Worm (Caenorhabditis elegans) whole organism, L1 larva: ENCODE data around the gene div-1.
A peak's percentile ranks its signal among the peaks of the same experiment; 100 is the strongest.

Source experiments
- C04F5.9 ChIP-seq: sonication (generic microtip); optimal IDR thresholded peaks from 2 replicates; lab custom pipeline; 2016; ENCODE audit warnings: missing genetic modification characterization, missing compliant biosample characterization
- F16B12.6 ChIP-seq: fragments of 150-350 bp; optimal IDR thresholded peaks from 2 replicates; lab custom pipeline; 2014; ENCODE audit warnings: missing biosample characterization, missing genetic modification characterization
- aha-1 ChIP-seq: fragments of 150-350 bp; optimal IDR thresholded peaks from 2 replicates; lab custom pipeline; 2014; ENCODE audit warnings: missing biosample characterization, missing genetic modification characterization
- ceh-63 ChIP-seq: fragments of 200-800 bp; sonication (Bioruptor generic); optimal IDR thresholded peaks from 2 replicates; lab custom pipeline; 2018; ENCODE audit warnings: mild to moderate bottlenecking, missing genetic modification characterization, missing compliant biosample characterization
- ceh-8 ChIP-seq: fragments of 200-800 bp; sonication (Bioruptor generic); optimal IDR thresholded peaks from 2 replicates; lab custom pipeline; 2018; ENCODE audit warnings: mild to moderate bottlenecking, missing genetic modification characterization, moderate library complexity, missing compliant biosample characterization
- ceh-82 ChIP-seq, 3 experiments: fragments of 150-350 bp in 1 of 3; sonication (generic microtip) in 2 of 3; optimal IDR thresholded peaks; 2 replicates each; lab custom pipeline; 2014 to 2017; ENCODE audit warnings: missing biosample characterization in 3 of 3, missing genetic modification characterization in 3 of 3
- ceh-88 ChIP-seq: fragments of 200-800 bp; sonication (Bioruptor generic); IDR thresholded peaks from 2 replicates; pipeline ENCODE4 v1.3.6; 2022; ENCODE audit warnings: missing genetic modification characterization, missing compliant biosample characterization
- ceh-90 ChIP-seq: sonication (generic microtip); optimal IDR thresholded peaks from 2 replicates; lab custom pipeline; 2016; ENCODE audit warnings: missing genetic modification characterization, missing compliant biosample characterization
- ces-1 ChIP-seq: fragments of 150-350 bp; optimal IDR thresholded peaks from 2 replicates; lab custom pipeline; 2014; ENCODE audit warnings: missing biosample characterization, missing genetic modification reagents, missing genetic modification characterization
- dpl-1 ChIP-seq, 3 experiments: fragments of 150-350 bp in 2 of 3; sonication (generic microtip) in 1 of 3; optimal IDR thresholded peaks; 2 replicates each; lab custom pipeline; 2014 to 2017; ENCODE audit warnings: missing biosample characterization in 3 of 3, missing genetic modification characterization in 3 of 3, missing genetic modification reagents in 3 of 3
- dsc-1 ChIP-seq: sonication (generic microtip); optimal IDR thresholded peaks from 2 replicates; lab custom pipeline; 2016; ENCODE audit warnings: mild to moderate bottlenecking, missing genetic modification characterization, missing compliant biosample characterization
- efl-1 ChIP-seq, 4 experiments: fragments of 150-350 bp; optimal IDR thresholded peaks in 3 of 4; peaks in 1 of 4; 1 replicate in 1 of 4; 2 replicates in 3 of 4; lab custom pipeline; 2014; ENCODE audit warnings: missing biosample characterization in 2 of 4, missing genetic modification characterization in 2 of 4, missing genetic modification reagents in 2 of 4
- efl-3 ChIP-seq: fragments of 200-800 bp; sonication (Bioruptor generic); optimal IDR thresholded peaks from 2 replicates; lab custom pipeline; 2018; ENCODE audit warnings: mild to moderate bottlenecking, missing genetic modification characterization, missing compliant biosample characterization
- egl-13 ChIP-seq: sonication (generic microtip); optimal IDR thresholded peaks from 2 replicates; lab custom pipeline; 2016; ENCODE audit warnings: missing genotype, missing genetic modification reagents, missing genetic modification characterization, missing compliant biosample characterization
- egl-27 ChIP-seq, 2 experiments: fragments of 150-350 bp in 1 of 2; sonication (generic microtip); optimal IDR thresholded peaks; 3 replicates each; lab custom pipeline; 2017 to 2018; ENCODE audit warnings: missing biosample characterization in 2 of 2, missing genetic modification characterization in 2 of 2, missing genetic modification reagents in 2 of 2
- elt-2 ChIP-seq: sonication (generic microtip); optimal IDR thresholded peaks from 2 replicates; lab custom pipeline; 2016; ENCODE audit warnings: missing genetic modification characterization, mild to moderate bottlenecking, inconsistent platforms, missing compliant biosample characterization, missing genetic modification reagents
- elt-3 ChIP-seq, 6 experiments: fragments of 150-350 bp in 1 of 6; sonication (generic microtip); optimal IDR thresholded peaks; 2 replicates each; lab custom pipeline; 2017 to 2018; ENCODE audit warnings: missing biosample characterization in 6 of 6, missing genetic modification characterization in 6 of 6, inconsistent platforms in 1 of 6
- ets-5 ChIP-seq: fragments of 200-800 bp; sonication (Bioruptor generic); IDR thresholded peaks from 2 replicates; pipeline ENCODE4 v1.3.6; 2022; ENCODE audit warnings: missing genetic modification characterization, missing compliant biosample characterization
- fkh-4 ChIP-seq: sonication (generic microtip); optimal IDR thresholded peaks from 2 replicates; lab custom pipeline; 2016; ENCODE audit warnings: missing compliant biosample characterization, missing genetic modification characterization, borderline replicate concordance
- fkh-8 ChIP-seq: sonication (generic microtip); optimal IDR thresholded peaks from 2 replicates; lab custom pipeline; 2016; ENCODE audit warnings: mild to moderate bottlenecking, missing genetic modification characterization, missing compliant biosample characterization
- hlh-4 ChIP-seq: sonication (generic microtip); optimal IDR thresholded peaks from 2 replicates; lab custom pipeline; 2016; ENCODE audit warnings: mild to moderate bottlenecking, missing genetic modification characterization, missing compliant biosample characterization
- irx-1 ChIP-seq: sonication (generic microtip); optimal IDR thresholded peaks from 2 replicates; lab custom pipeline; 2016; ENCODE audit warnings: missing genetic modification characterization, missing compliant biosample characterization
- lin-13 ChIP-seq: fragments of 150-350 bp; optimal IDR thresholded peaks from 2 replicates; lab custom pipeline; 2014; ENCODE audit warnings: missing biosample characterization, missing genetic modification reagents, missing genetic modification characterization
- lin-15B ChIP-seq: fragments of 150-350 bp; sonication (generic microtip); optimal IDR thresholded peaks from 3 replicates; lab custom pipeline; 2014; ENCODE audit warnings: missing biosample characterization, missing genetic modification characterization
- lir-3 ChIP-seq: sonication (generic microtip); optimal IDR thresholded peaks from 2 replicates; lab custom pipeline; 2016; ENCODE audit warnings: mild to moderate bottlenecking, missing genetic modification characterization, moderate library complexity, missing compliant biosample characterization; ENCODE audit not compliant: poor library complexity
- lsy-2 ChIP-seq, 2 experiments: fragments of 150-350 bp; optimal IDR thresholded peaks; 2 replicates each; lab custom pipeline; 2014; ENCODE audit warnings: missing biosample characterization in 2 of 2, missing genetic modification characterization in 2 of 2
- mab-9 ChIP-seq: fragments of 200-800 bp; sonication (Bioruptor generic); IDR thresholded peaks from 2 replicates; pipeline ENCODE4 v1.3.6; 2022; ENCODE audit warnings: missing genetic modification reagents, missing genetic modification characterization, missing compliant biosample characterization
- mef-2 ChIP-seq: fragments of 150-350 bp; optimal IDR thresholded peaks from 2 replicates; lab custom pipeline; 2014; ENCODE audit warnings: missing biosample characterization, missing genetic modification characterization
- nhr-12 ChIP-seq: sonication (generic microtip); optimal IDR thresholded peaks from 2 replicates; lab custom pipeline; 2017; ENCODE audit warnings: missing biosample characterization, missing genetic modification characterization
- nhr-20 ChIP-seq: sonication (generic microtip); optimal IDR thresholded peaks from 2 replicates; lab custom pipeline; 2016; ENCODE audit warnings: mild to moderate bottlenecking, missing genetic modification characterization, missing compliant biosample characterization
- nhr-47 ChIP-seq: sonication (generic microtip); optimal IDR thresholded peaks from 2 replicates; lab custom pipeline; 2016; ENCODE audit warnings: mild to moderate bottlenecking, missing genetic modification characterization, moderate library complexity, missing compliant biosample characterization
- nhr-71 ChIP-seq: sonication (generic microtip); optimal IDR thresholded peaks from 2 replicates; lab custom pipeline; 2016; ENCODE audit warnings: mild to moderate bottlenecking, missing genetic modification characterization, moderate library complexity, missing compliant biosample characterization
- nhr-77 ChIP-seq: fragments of 150-350 bp; optimal IDR thresholded peaks from 2 replicates; lab custom pipeline; 2014; ENCODE audit warnings: missing biosample characterization, missing genetic modification characterization
- nhr-85 ChIP-seq: sonication (generic microtip); peaks from one replicate; lab custom pipeline; 2016; ENCODE audit warnings: missing genetic modification characterization, inconsistent platforms, missing compliant biosample characterization
- nhr-90 ChIP-seq: sonication (generic microtip); optimal IDR thresholded peaks from 2 replicates; lab custom pipeline; 2016; ENCODE audit warnings: mild to moderate bottlenecking, missing genetic modification characterization, missing compliant biosample characterization; ENCODE audit not compliant: poor library complexity
- pag-3 ChIP-seq: sonication (generic microtip); optimal IDR thresholded peaks from 2 replicates; lab custom pipeline; 2017; ENCODE audit warnings: missing genetic modification characterization, mild to moderate bottlenecking, missing compliant biosample characterization, antibody characterized with exemption, borderline replicate concordance; ENCODE audit not compliant: insufficient read depth
- pax-3 ChIP-seq: fragments of 200-800 bp; sonication (Bioruptor generic); optimal IDR thresholded peaks from 2 replicates; lab custom pipeline; 2018; ENCODE audit warnings: mild to moderate bottlenecking, missing genetic modification characterization, moderate library complexity, missing compliant biosample characterization
- pqm-1 ChIP-seq: sonication (generic microtip); optimal IDR thresholded peaks from 3 replicates; lab custom pipeline; 2017; ENCODE audit warnings: missing biosample characterization, missing genetic modification characterization
- rnt-1 ChIP-seq: sonication (generic microtip); optimal IDR thresholded peaks from 2 replicates; lab custom pipeline; 2016; ENCODE audit warnings: mild to moderate bottlenecking, missing genetic modification characterization, moderate library complexity, missing compliant biosample characterization
- skn-1 ChIP-seq: fragments of 150-350 bp; optimal IDR thresholded peaks from 2 replicates; lab custom pipeline; 2014; ENCODE audit warnings: missing biosample characterization, missing genetic modification characterization
- sptf-1 ChIP-seq: fragments of 150-350 bp; optimal IDR thresholded peaks from 2 replicates; lab custom pipeline; 2014; ENCODE audit warnings: missing biosample characterization, missing genetic modification characterization
- swsn-7 ChIP-seq: sonication (generic microtip); optimal IDR thresholded peaks from 2 replicates; lab custom pipeline; 2016; ENCODE audit warnings: missing genetic modification characterization, missing compliant biosample characterization
- tbx-2 ChIP-seq: sonication (generic microtip); optimal IDR thresholded peaks from 2 replicates; lab custom pipeline; 2016; ENCODE audit warnings: missing genetic modification characterization, missing compliant biosample characterization
- tlp-1 ChIP-seq: fragments of 150-350 bp; optimal IDR thresholded peaks from 2 replicates; lab custom pipeline; 2014; ENCODE audit warnings: missing biosample characterization, missing genetic modification characterization
- unc-86 ChIP-seq: sonication (generic microtip); optimal IDR thresholded peaks from 2 replicates; lab custom pipeline; 2016; ENCODE audit warnings: missing genetic modification characterization, missing compliant biosample characterization
- unc-98 ChIP-seq: fragments of 200-800 bp; sonication (Bioruptor generic); IDR thresholded peaks from 2 replicates; pipeline ENCODE4 v1.3.6; 2022; ENCODE audit warnings: missing genetic modification characterization, missing compliant biosample characterization
- zip-4 ChIP-seq: fragments of 200-800 bp; sonication (Bioruptor generic); optimal IDR thresholded peaks from 2 replicates; lab custom pipeline; 2018; ENCODE audit warnings: mild to moderate bottlenecking, missing genetic modification characterization, moderate library complexity, missing compliant biosample characterization
- ztf-11 ChIP-seq, 2 experiments: sonication (generic microtip); optimal IDR thresholded peaks; 2 replicates each; lab custom pipeline; 2016 to 2017; ENCODE audit warnings: missing genetic modification characterization in 2 of 2, missing biosample characterization in 1 of 2, missing compliant biosample characterization in 1 of 2

The div-1 gene

ce11 chrIII:10271807-10272206 lies 23.4 kb upstream of the div-1 start:
- TF ChIP-seq efl-1 (optimal IDR thresholded peaks at IDR 0.05; lab: Kevin White, UChicago), result no peak
- TF ChIP-seq efl-1 (GFP tag; optimal IDR thresholded peaks at IDR 0.05 in 1 of 2; lab: Kevin White, UChicago), result peak in 1 of 2 experiments; percentile 70
- no peak for TF ChIP-seq fkh-4

ce11 chrIII:10270778-10271307 lies 22.5 kb upstream of the div-1 start, which contains the start of gene cnk-1:
TSS of gene cnk-1 (plus strand) at chrIII:10271257.
- TF ChIP-seq ces-1 (no peak), lin-13 (GFP tag; lab: Kevin White, UChicago) (peak; percentile 34), nhr-20 (tag; lab: Kevin White, UChicago) (peak; percentile 77), zip-4 (peak; percentile 32), F16B12.6 (tag; lab: Kevin White, UChicago) (peak; percentile 40), rnt-1 (tag; lab: Kevin White, UChicago) (peak; percentile 99), ceh-63 (GFP tag; lab: Kevin White, UChicago) (peak; percentile 86), unc-98 (GFP tag; lab: Robert Waterston, UW) (peak; percentile 99), mef-2 (tag; lab: Kevin White, UChicago) (no peak), ceh-8 (GFP tag; lab: Kevin White, UChicago) (peak; percentile 57), nhr-47 (peak; percentile 96), dpl-1 (GFP tag; optimal IDR thresholded peaks at IDR 0.05; lab: Kevin White, UChicago) (peak; percentile 57 to 71 (median 65)), ceh-82 (tag; optimal IDR thresholded peaks at IDR 0.05; lab: Kevin White, UChicago) (peak; percentile 32 to 56 (median 53)), egl-13 (tag; lab: Kevin White, UChicago) (peak; percentile 83), ceh-88 (GFP tag; lab: Robert Waterston, UW) (peak; percentile 95), elt-2 (peak; percentile 40), nhr-90 (tag; lab: Kevin White, UChicago) (peak; percentile 93), sptf-1 (tag; lab: Kevin White, UChicago) (no peak), mab-9 (GFP tag; lab: Robert Waterston, UW) (peak; percentile 99), pag-3 (tag; lab: Kevin White, UChicago) (no peak), tbx-2 (tag; lab: Kevin White, UChicago) (peak; percentile 94), elt-3 (tag; optimal IDR thresholded peaks at IDR 0.05; lab: Kevin White, UChicago) (no peak), lin-15B (tag; lab: Kevin White, UChicago) (peak; percentile 83), tlp-1 (tag; lab: Kevin White, UChicago) (no peak), C04F5.9 (tag; lab: Kevin White, UChicago) (peak; percentile 76), dsc-1 (tag; lab: Kevin White, UChicago) (peak; percentile 87), egl-27 (tag; optimal IDR thresholded peaks at IDR 0.05; lab: Kevin White, UChicago) (no peak), nhr-71 (tag; lab: Kevin White, UChicago) (peak; percentile 93), aha-1 (tag; lab: Kevin White, UChicago) (no peak), ztf-11 (tag; optimal IDR thresholded peaks at IDR 0.05; lab: Kevin White, UChicago) (peak in 1 of 2 experiments; percentile 90), fkh-4 (peak; percentile 93), ets-5 (peak; percentile 57; the same call in 1 of the 2 replicates), ceh-90 (tag; lab: Kevin White, UChicago) (peak; percentile 85), pax-3 (tag; lab: Kevin White, UChicago) (peak; percentile 87), lir-3 (peak; percentile 93), fkh-8 (tag; lab: Kevin White, UChicago) (peak; percentile 87), efl-3 (GFP tag; lab: Kevin White, UChicago) (peak; percentile 7), skn-1 (peak; percentile 16), nhr-77 (tag; lab: Kevin White, UChicago) (peak; percentile 50), unc-86 (tag; lab: Kevin White, UChicago) (peak; percentile 87), efl-1 (optimal IDR thresholded peaks at IDR 0.05; lab: Kevin White, UChicago) (peak; percentile 78 to 81), efl-1 (GFP tag; optimal IDR thresholded peaks at IDR 0.05 in 1 of 2; lab: Kevin White, UChicago) (peak; percentile 67 to 97), swsn-7 (peak; percentile 83), lsy-2 (tag; optimal IDR thresholded peaks at IDR 0.05; lab: Kevin White, UChicago) (peak; percentile 66 to 68), hlh-4 (tag; lab: Kevin White, UChicago) (no peak), nhr-85 (tag; lab: Kevin White, UChicago) (peak; percentile 90), irx-1 (tag; lab: Kevin White, UChicago) (peak; percentile 86), pqm-1 (tag; lab: Kevin White, UChicago) (no peak), nhr-12 (no peak)
